Fruit fly (Drosophila melanogaster): ENCODE results near the gene CG18094.

Gene CG18094

DNA sequence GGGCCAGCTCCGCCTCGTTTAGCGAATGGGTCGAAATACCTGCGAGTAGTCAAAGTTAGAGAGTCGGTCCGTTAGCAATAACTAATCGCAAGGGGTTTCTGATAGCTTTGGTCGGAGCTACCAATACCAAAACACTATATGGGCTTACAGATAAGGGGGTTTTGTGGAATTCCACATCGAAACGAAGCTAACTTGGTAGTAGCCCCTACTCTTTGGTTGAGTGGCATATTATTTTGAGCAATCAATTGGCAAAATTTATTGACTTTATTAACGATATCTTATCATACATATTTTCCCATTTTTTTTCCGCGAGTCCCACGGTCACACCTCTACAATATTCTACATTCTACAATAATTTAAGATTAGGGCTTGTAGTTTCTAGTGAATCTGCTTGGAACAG lies 16.3 kb downstream of the CG18094 start (continued):
- no peak for TF ChIP-seq fd102C (GFP tag; optimal IDR thresholded peaks at IDR 0.05)
- no peak for TF ChIP-seq schlank (tag; optimal IDR thresholded peaks at IDR 0.05)
- TF ChIP-seq jigr1 (GFP tag; IDR thresholded peaks at IDR 0.05), result no peak
- TF ChIP-seq CG34376 (GFP tag; optimal IDR thresholded peaks at IDR 0.05), result peak; percentile 47

DNA sequence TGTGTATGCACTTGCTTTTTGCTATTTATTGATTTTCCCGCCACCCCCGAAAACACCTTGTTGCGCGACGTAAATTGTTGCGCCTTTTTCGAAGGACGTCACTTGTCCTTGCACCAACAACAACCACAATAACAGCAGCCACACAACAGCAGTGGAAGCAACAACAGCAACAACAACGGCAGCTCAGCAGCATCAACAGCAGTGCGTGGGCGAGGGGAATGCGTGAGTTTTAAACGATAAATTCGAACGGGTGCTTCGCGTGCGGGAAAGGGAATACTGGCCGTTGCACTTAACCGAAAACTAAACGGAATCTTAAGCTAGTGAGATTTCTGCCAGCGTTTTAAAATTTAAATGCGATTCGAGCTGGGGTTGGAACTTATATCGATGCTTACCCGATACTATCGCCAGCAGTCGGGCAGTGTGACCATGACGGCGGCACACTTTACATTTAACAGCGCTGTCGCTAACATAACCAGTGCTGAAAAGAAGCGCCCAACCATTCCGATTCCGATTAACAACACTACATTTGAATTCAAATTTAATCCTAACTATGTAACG lies 18.4 kb downstream of the CG18094 start, which contains the start of gene cyst:
TSS of gene cyst (minus strand) at position 404 of the 558 bp plus-strand sequence.
- peak in 1 of 2 experiments; percentile 17 for TF ChIP-seq Pdp1 (GFP tag; optimal IDR thresholded peaks at IDR 0.05)
- no peak for TF ChIP-seq prd (optimal IDR thresholded peaks at IDR 0.05)
- TF ChIP-seq prd (GFP tag; IDR thresholded peaks at IDR 0.05), result no peak
- no peak for TF ChIP-seq corto (GFP tag; optimal IDR thresholded peaks at IDR 0.05)
- TF ChIP-seq CG15269 (tag; optimal IDR thresholded peaks at IDR 0.05), result no peak
- TF ChIP-seq ken (GFP tag; IDR thresholded peaks at IDR 0.05), result peak; percentile 50; the same call in 1 of the 3 replicates
- TF ChIP-seq CG6272 (GFP tag; IDR thresholded peaks at IDR 0.05), result peak; percentile 40; the same call in 1 of the 2 replicates
- no peak for TF ChIP-seq bigmax (GFP tag; optimal IDR thresholded peaks at IDR 0.05)
- TF ChIP-seq bsh (GFP tag; optimal IDR thresholded peaks at IDR 0.05), result no peak
- TF ChIP-seq Dip3 (GFP tag; optimal IDR thresholded peaks at IDR 0.05), result peak; percentile 39
- TF ChIP-seq Hsf (GFP tag; optimal IDR thresholded peaks at IDR 0.05), result peak; percentile 18
- no peak for TF ChIP-seq CG10366 (GFP tag; IDR thresholded peaks at IDR 0.05)
- peak; percentile 23 for TF ChIP-seq ERR (GFP tag; optimal IDR thresholded peaks at IDR 0.05)
- TF ChIP-seq CG4820 (GFP tag; optimal IDR thresholded peaks at IDR 0.05), result peak; percentile 12
- no peak for TF ChIP-seq CG11504 (tag; optimal IDR thresholded peaks at IDR 0.05)
- no peak for TF ChIP-seq CG12744 (GFP tag; optimal IDR thresholded peaks at IDR 0.05)
- no peak for TF ChIP-seq z (GFP tag; IDR thresholded peaks at IDR 0.05)
- TF ChIP-seq CG7963 (GFP tag; IDR thresholded peaks at IDR 0.05; ENCODE audit: partially characterized antibody), result peak; percentile 95
- no peak for TF ChIP-seq gt (GFP tag; IDR thresholded peaks at IDR 0.05)
- TF ChIP-seq HLH54F (GFP tag; optimal IDR thresholded peaks at IDR 0.05), result peak; percentile 57
- TF ChIP-seq Aef1 (GFP tag; IDR thresholded peaks at IDR 0.05), result peak; percentile 21; the same call in 1 of the 3 replicates
- TF ChIP-seq chn (GFP tag; optimal IDR thresholded peaks at IDR 0.05), result peak; percentile 47
- TF ChIP-seq ase (GFP tag; IDR thresholded peaks at IDR 0.05), result no peak
- TF ChIP-seq CG18262 (tag; optimal IDR thresholded peaks at IDR 0.05), result no peak
- no peak for TF ChIP-seq tap (tag; optimal IDR thresholded peaks at IDR 0.05)
- TF ChIP-seq fu2 (GFP tag; optimal IDR thresholded peaks at IDR 0.05), result no peak
- no peak for TF ChIP-seq btn (GFP tag; optimal IDR thresholded peaks at IDR 0.05)
- no peak for TF ChIP-seq CG10959 (GFP tag; IDR thresholded peaks at IDR 0.05)
- TF ChIP-seq CG2116 (GFP tag; optimal IDR thresholded peaks at IDR 0.05), result peak; percentile 50
- peak; percentile 69 for TF ChIP-seq CG33213 (GFP tag; optimal IDR thresholded peaks at IDR 0.05)
- peak; percentile 12 for TF ChIP-seq her (GFP tag; optimal IDR thresholded peaks at IDR 0.05)
- TF ChIP-seq CG9876 (GFP tag; optimal IDR thresholded peaks at IDR 0.05), result no peak
- TF ChIP-seq ap (GFP tag; IDR thresholded peaks at IDR 0.05), result no peak
- TF ChIP-seq CG31441 (GFP tag; IDR thresholded peaks at IDR 0.05), result no peak
- peak; percentile 92 for TF ChIP-seq Doc3 (GFP tag; IDR thresholded peaks at IDR 0.05; ENCODE audit: partially characterized antibody)
- TF ChIP-seq lov (optimal IDR thresholded peaks at IDR 0.05), result no peak
- no peak for TF ChIP-seq lov (GFP tag; IDR thresholded peaks at IDR 0.05)
- TF ChIP-seq Usf (GFP tag; optimal IDR thresholded peaks at IDR 0.05), result no peak
- TF ChIP-seq Blimp-1 (GFP tag; optimal IDR thresholded peaks at IDR 0.05), result no peak
- peak; percentile 46 for TF ChIP-seq B-H2 (GFP tag; optimal IDR thresholded peaks at IDR 0.05)
- TF ChIP-seq Vsx1 (GFP tag; optimal IDR thresholded peaks at IDR 0.05), result no peak
- peak; percentile 97 for TF ChIP-seq Dll (GFP tag; IDR thresholded peaks at IDR 0.05; ENCODE audit: partially characterized antibody)
- TF ChIP-seq CG14710 (tag; optimal IDR thresholded peaks at IDR 0.05), result peak; percentile 63
- no peak for TF ChIP-seq CG30431 (GFP tag; optimal IDR thresholded peaks at IDR 0.05)
- no peak for TF ChIP-seq CG6765 (GFP tag; optimal IDR thresholded peaks at IDR 0.05)
- TF ChIP-seq CG12219 (GFP tag; optimal IDR thresholded peaks at IDR 0.05), result no peak
